Worm (Caenorhabditis elegans) whole organism, L3 larva: ENCODE results near the gene col-156.
"Not testable (repeated sequence)": the region's sequence is repeated elsewhere in the genome, so short reads cannot be mapped to it uniquely, and the experiment has no call there.

Experiments
- aly-2 ChIP-seq: fragments of 150-350 bp; optimal IDR thresholded peaks from 2 replicates; lab custom pipeline; 2014; ENCODE audit warnings: missing biosample characterization, missing genetic modification characterization
- ama-1 ChIP-seq: fragments of 150-350 bp; optimal IDR thresholded peaks from 2 replicates; lab custom pipeline; 2018
- ceh-16 ChIP-seq: sonication (generic microtip); optimal IDR thresholded peaks from 2 replicates; lab custom pipeline; 2017; ENCODE audit warnings: missing biosample characterization, missing genetic modification characterization
- ceh-28 ChIP-seq: fragments of 150-350 bp; optimal IDR thresholded peaks from 2 replicates; lab custom pipeline; 2014; ENCODE audit warnings: missing biosample characterization, missing genetic modification reagents, missing genetic modification characterization
- ceh-82 ChIP-seq: fragments of 150-350 bp; optimal IDR thresholded peaks from 2 replicates; lab custom pipeline; 2014; ENCODE audit warnings: missing biosample characterization, missing genetic modification characterization
- egl-5 ChIP-seq: fragments of 150-350 bp; optimal IDR thresholded peaks from 2 replicates; lab custom pipeline; 2017; ENCODE audit warnings: missing biosample characterization, missing genetic modification reagents, missing genetic modification characterization, inconsistent platforms
- elt-2 ChIP-seq: sonication (generic microtip); optimal IDR thresholded peaks from 2 replicates; lab custom pipeline; 2016; ENCODE audit warnings: missing genetic modification reagents, mild to moderate bottlenecking, missing genetic modification characterization, missing compliant biosample characterization
- elt-3 ChIP-seq, 3 experiments: fragments of 150-350 bp in 1 of 3; sonication (generic microtip) in 2 of 3; optimal IDR thresholded peaks; 2 replicates in 2 of 3; 4 replicates in 1 of 3; lab custom pipeline; 2014 to 2017; ENCODE audit warnings: missing biosample characterization in 3 of 3, missing genetic modification characterization in 3 of 3
- eor-1 ChIP-seq, 2 experiments: fragments of 150-350 bp; optimal IDR thresholded peaks; 2 replicates each; lab custom pipeline; 2014 to 2018; ENCODE audit warnings: missing biosample characterization in 2 of 2, missing genetic modification characterization in 2 of 2
- fkh-10 ChIP-seq: sonication (generic microtip); optimal IDR thresholded peaks from 2 replicates; lab custom pipeline; 2017; ENCODE audit warnings: missing biosample characterization, missing genetic modification reagents, missing genetic modification characterization
- fos-1 ChIP-seq: fragments of 150-350 bp; optimal IDR thresholded peaks from 2 replicates; lab custom pipeline; 2014; ENCODE audit warnings: missing biosample characterization, missing genetic modification characterization
- hmg-11 ChIP-seq: sonication (generic microtip); optimal IDR thresholded peaks from 2 replicates; lab custom pipeline; 2016; ENCODE audit warnings: missing genetic modification characterization, missing compliant biosample characterization
- lin-15B ChIP-seq: fragments of 150-350 bp; optimal IDR thresholded peaks from 2 replicates; lab custom pipeline; 2014; ENCODE audit warnings: missing biosample characterization, missing genetic modification characterization
- mdl-1 ChIP-seq: fragments of 150-350 bp; optimal IDR thresholded peaks from 2 replicates; lab custom pipeline; 2014; ENCODE audit warnings: missing biosample characterization, missing genetic modification characterization
- mml-1 ChIP-seq: fragments of 150-350 bp; sonication (generic microtip); optimal IDR thresholded peaks from 3 replicates; lab custom pipeline; 2014; ENCODE audit warnings: missing biosample characterization, missing genetic modification characterization
- nfya-1 ChIP-seq: sonication (generic microtip); optimal IDR thresholded peaks from 2 replicates; lab custom pipeline; 2017; ENCODE audit warnings: missing genetic modification characterization, mild to moderate bottlenecking, missing compliant biosample characterization, antibody characterized with exemption, moderate library complexity; ENCODE audit not compliant: insufficient read depth
- nhr-11 ChIP-seq: fragments of 150-350 bp; optimal IDR thresholded peaks from 2 replicates; lab custom pipeline; 2014; ENCODE audit warnings: missing biosample characterization, missing genetic modification characterization
- nhr-12 ChIP-seq: fragments of 150-350 bp; optimal IDR thresholded peaks from 2 replicates; lab custom pipeline; 2014; ENCODE audit warnings: missing biosample characterization, missing genetic modification characterization
- nhr-23 ChIP-seq: fragments of 150-350 bp; optimal IDR thresholded peaks from 2 replicates; lab custom pipeline; 2014; ENCODE audit warnings: missing biosample characterization, missing genetic modification reagents, missing genetic modification characterization
- nhr-25 ChIP-seq: sonication (generic microtip); optimal IDR thresholded peaks from 2 replicates; lab custom pipeline; 2017; ENCODE audit warnings: missing biosample characterization, missing genetic modification characterization
- nhr-43 ChIP-seq: sonication (generic microtip); optimal IDR thresholded peaks from 2 replicates; lab custom pipeline; 2016; ENCODE audit warnings: mild to moderate bottlenecking, missing genetic modification characterization, missing compliant biosample characterization; ENCODE audit not compliant: poor library complexity, severe bottlenecking
- nhr-67 ChIP-seq: fragments of 150-350 bp; optimal IDR thresholded peaks from 2 replicates; lab custom pipeline; 2014; ENCODE audit warnings: missing biosample characterization, missing genetic modification characterization
- nhr-76 ChIP-seq: fragments of 150-350 bp; sonication (generic microtip); optimal IDR thresholded peaks from 5 replicates; lab custom pipeline; 2014; ENCODE audit warnings: missing biosample characterization, missing genetic modification characterization
- nhr-77 ChIP-seq: fragments of 150-350 bp; optimal IDR thresholded peaks from 2 replicates; lab custom pipeline; 2014; ENCODE audit warnings: missing biosample characterization, missing genetic modification characterization
- pha-4 ChIP-seq: fragments of 150-350 bp; optimal IDR thresholded peaks from 2 replicates; lab custom pipeline; 2014; ENCODE audit warnings: missing biosample characterization, missing genetic modification reagents, missing genetic modification characterization
- pqm-1 ChIP-seq: fragments of 150-350 bp; optimal IDR thresholded peaks from 2 replicates; lab custom pipeline; 2017; ENCODE audit warnings: missing biosample characterization, missing genetic modification characterization, inconsistent platforms
- sea-2 ChIP-seq: fragments of 150-350 bp; sonication (generic microtip); optimal IDR thresholded peaks from 4 replicates; lab custom pipeline; 2014; ENCODE audit warnings: missing biosample characterization, missing genetic modification reagents, missing genetic modification characterization
- skn-1 ChIP-seq: fragments of 150-350 bp; optimal IDR thresholded peaks from 2 replicates; lab custom pipeline; 2014; ENCODE audit warnings: missing biosample characterization, missing genetic modification characterization
- snpc-4 ChIP-seq: fragments of 150-350 bp; optimal IDR thresholded peaks from 2 replicates; lab custom pipeline; 2014; ENCODE audit warnings: missing biosample characterization, missing genetic modification characterization
- unc-39 ChIP-seq: sonication (generic microtip); optimal IDR thresholded peaks from 4 replicates; lab custom pipeline; 2017; ENCODE audit warnings: missing biosample characterization, missing genetic modification characterization
- unc-62 ChIP-seq: fragments of 150-350 bp; sonication (generic microtip); optimal IDR thresholded peaks from 4 replicates; lab custom pipeline; 2014; ENCODE audit warnings: missing biosample characterization, missing genetic modification reagents, missing genetic modification characterization
- zag-1 ChIP-seq: fragments of 150-350 bp; optimal IDR thresholded peaks from 2 replicates; lab custom pipeline; 2014; ENCODE audit warnings: missing biosample characterization, missing genetic modification characterization
- ztf-11 ChIP-seq: fragments of 150-350 bp; optimal IDR thresholded peaks from 2 replicates; lab custom pipeline; 2014; ENCODE audit warnings: missing biosample characterization, missing genetic modification characterization

The col-156 gene

ce11 chrV:11486680-11487079 is 36.5 kb upstream of the col-156 start, which contains the start of gene T11F9.10:
Gene T11F9.10 (plus strand): TSS chrV:11486980.
- no peak for TF ChIP-seq mdl-1 (tag; lab: Kevin White, UChicago)
- TF ChIP-seq nhr-25, result no peak
- no peak for TF ChIP-seq pha-4
- no peak for TF ChIP-seq fkh-10 (GFP tag; lab: Kevin White, UChicago)
- TF ChIP-seq elt-2, result no peak
- TF ChIP-seq nhr-23 (tag; lab: Kevin White, UChicago), result no peak

ce11 chrV:11485558-11485957 is 35.4 kb upstream of the col-156 start, which contains the start of gene srh-1:
Gene srh-1 (plus strand): TSS chrV:11485858.
- TF ChIP-seq snpc-4 (tag; lab: Kevin White, UChicago), result no peak
- no peak for TF ChIP-seq fkh-10 (GFP tag; lab: Kevin White, UChicago)
- no peak for TF ChIP-seq unc-62 (GFP tag; lab: Kevin White, UChicago)
- no peak for TF ChIP-seq sea-2 (GFP tag; lab: Kevin White, UChicago)

ce11 chrV:11484404-11484803 is 34.2 kb upstream of the col-156 start:
- no peak for TF ChIP-seq ceh-82 (tag; lab: Kevin White, UChicago)
- TF ChIP-seq ceh-28, result no peak
- no peak for TF ChIP-seq mml-1 (tag; lab: Kevin White, UChicago)
- TF ChIP-seq nhr-43, result no peak
- TF ChIP-seq aly-2 (tag; lab: Kevin White, UChicago), result no peak
- TF ChIP-seq elt-2, result no peak
- TF ChIP-seq snpc-4 (tag; lab: Kevin White, UChicago), result no peak
- no peak for TF ChIP-seq nhr-23 (tag; lab: Kevin White, UChicago)

ce11 chrV:11483580-11484092 is 33.5 kb upstream of the col-156 start, which contains the start of gene col-157:
Gene col-157 (plus strand): TSS chrV:11484042.
- not testable (repeated sequence) for TF ChIP-seq ceh-82 (tag; lab: Kevin White, UChicago); elt-2; nhr-43

ce11 chrV:11480734-11481133 is 30.6 kb upstream of the col-156 start, which contains the start of gene T11F9.14:
Gene T11F9.14 (minus strand): TSS chrV:11480834.
- not testable (repeated sequence) for TF ChIP-seq eor-1 (tag; optimal IDR thresholded peaks at IDR 0.05; lab: Kevin White, UChicago); ceh-28; elt-2

- no peak for TF ChIP-seq nhr-67
- no peak for TF ChIP-seq hmg-11
- TF ChIP-seq nhr-43, result no peak
- no peak for TF ChIP-seq lin-15B (tag; lab: Kevin White, UChicago)
- TF ChIP-seq nhr-12 (tag; lab: Kevin White, UChicago), result no peak
- TF ChIP-seq ceh-16 (tag; lab: Kevin White, UChicago), result no peak
- no peak for TF ChIP-seq skn-1
- no peak for TF ChIP-seq egl-5 (tag; lab: Kevin White, UChicago)
- TF ChIP-seq nhr-77 (tag; lab: Kevin White, UChicago), result no peak
- TF ChIP-seq elt-3 (tag; optimal IDR thresholded peaks at IDR 0.05; lab: Kevin White, UChicago), result no peak
- TF ChIP-seq nhr-25, result no peak
- TF ChIP-seq ztf-11 (tag; lab: Kevin White, UChicago), result no peak
- TF ChIP-seq unc-62 (GFP tag; lab: Kevin White, UChicago), result no peak
Observed at ce11 chrV:11479406-11479805, 29.2 kb upstream of the col-156 start, which contains the start of gene T11F9.22. Gene T11F9.22 (plus strand): TSS chrV:11479706.

- TF ChIP-seq fos-1, pqm-1, mdl-1 (tag; lab: Kevin White, UChicago): not testable (repeated sequence)
Observed at ce11 chrV:11475638-11476037, 25.5 kb upstream of the col-156 start, which contains the start of gene T11F9.7. Gene T11F9.7 (plus strand): TSS chrV:11475938.

ce11 chrV:11474399-11474798 is 24.2 kb upstream of the col-156 start, which contains the start of gene nas-22:
Gene nas-22 (plus strand): TSS chrV:11474699.
- TF ChIP-seq sea-2 (GFP tag; lab: Kevin White, UChicago) (no peak), nfya-1 (no peak), unc-62 (GFP tag; lab: Kevin White, UChicago) (no peak), skn-1 (no peak), nhr-11 (no peak), fos-1 (tag; lab: Kevin White, UChicago) (no peak), ceh-28 (no peak), ama-1 (lab: Kevin White, UChicago) (no peak), nhr-76 (tag; lab: Kevin White, UChicago) (no peak), nhr-43 (no peak), unc-39 (no peak), zag-1 (tag; lab: Kevin White, UChicago) (no peak)
- TF ChIP-seq, all 47 proteins: peak for 0
